Fruit fly (Drosophila melanogaster) whole organism, embryonic: ENCODE data around the gene Pxd.

ENCODE experiments used
- BEAF-32 ChIP-seq: fragments of 200-800 bp; sonication (Bioruptor generic); optimal IDR thresholded peaks from 3 replicates; lab custom pipeline; 2017; ENCODE audit warnings: missing biosample characterization, missing genetic modification characterization, mild to moderate bottlenecking, moderate library complexity, missing genetic modification reagents
- Bgb ChIP-seq: fragments of 200-800 bp; sonication (Bioruptor generic); IDR thresholded peaks from 2 replicates; pipeline ENCODE4 v1.3.6; 2022; ENCODE audit warnings: missing biosample characterization, missing genetic modification characterization; ENCODE audit not compliant: partially characterized antibody
- Bteb2 ChIP-seq: fragments of 200-800 bp; sonication (Bioruptor generic); optimal IDR thresholded peaks from 2 replicates; lab custom pipeline; 2016; ENCODE audit warnings: missing biosample characterization, missing genetic modification characterization
- CG10654 ChIP-seq: fragments of 200-800 bp; sonication (Bioruptor generic); optimal IDR thresholded peaks from 2 replicates; lab custom pipeline; 2016; ENCODE audit warnings: missing biosample characterization, missing genetic modification characterization
- CG11085 ChIP-seq: fragments of 200-800 bp; sonication (Bioruptor generic); IDR thresholded peaks from 2 replicates; pipeline ENCODE4 v1.3.6; 2022; ENCODE audit warnings: missing biosample characterization, missing genetic modification characterization
- CG13775 ChIP-seq: fragments of 200-800 bp; sonication (Bioruptor generic); optimal IDR thresholded peaks from 3 replicates; lab custom pipeline; 2017; ENCODE audit warnings: missing biosample characterization, mild to moderate bottlenecking, missing genetic modification characterization
- CG1602 ChIP-seq: fragments of 200-800 bp; sonication (Bioruptor generic); optimal IDR thresholded peaks from 3 replicates; lab custom pipeline; 2016; ENCODE audit warnings: missing biosample characterization, missing genetic modification characterization
- CG16779 ChIP-seq: fragments of 200-800 bp; sonication (Bioruptor generic); IDR thresholded peaks from 2 replicates; pipeline ENCODE4 v1.3.6; 2022; ENCODE audit warnings: missing biosample characterization, missing genetic modification characterization
- CG17328 ChIP-seq: fragments of 200-800 bp; sonication (Bioruptor generic); IDR thresholded peaks from 2 replicates; pipeline ENCODE4 v1.3.6; 2022; ENCODE audit warnings: missing biosample characterization, missing genetic modification characterization
- CG17612 ChIP-seq: fragments of 200-800 bp; sonication (Bioruptor generic); IDR thresholded peaks from 2 replicates; pipeline ENCODE4 v1.3.6; 2022; ENCODE audit warnings: missing biosample characterization, missing genetic modification characterization
- CG18476 ChIP-seq: fragments of 200-800 bp; sonication (Bioruptor generic); optimal IDR thresholded peaks from 2 replicates; lab custom pipeline; 2016; ENCODE audit warnings: missing biosample characterization, mild to moderate bottlenecking, missing genetic modification characterization
- CG2202 ChIP-seq: fragments of 200-800 bp; sonication (Bioruptor generic); optimal IDR thresholded peaks from 2 replicates; lab custom pipeline; 2018; ENCODE audit warnings: missing biosample characterization, mild to moderate bottlenecking, missing genetic modification characterization
- CG2889 ChIP-seq: fragments of 200-800 bp; sonication (Bioruptor generic); IDR thresholded peaks from 3 replicates; pipeline ENCODE4 v1.3.6; 2022; ENCODE audit warnings: missing biosample characterization, missing genetic modification characterization
- CG31224 ChIP-seq: fragments of 200-800 bp; sonication (Bioruptor generic); IDR thresholded peaks from 2 replicates; pipeline ENCODE4 v1.3.6; 2022; ENCODE audit warnings: missing biosample characterization, missing genetic modification characterization
- CG31441 ChIP-seq: fragments of 200-800 bp; sonication (Bioruptor generic); IDR thresholded peaks from 2 replicates; pipeline ENCODE4 v1.3.6; 2022; ENCODE audit warnings: missing biosample characterization, missing genetic modification characterization
- CG32772 ChIP-seq: fragments of 200-800 bp; sonication (Bioruptor generic); IDR thresholded peaks from 2 replicates; pipeline ENCODE4 v1.3.6; 2022; ENCODE audit warnings: missing biosample characterization, missing genetic modification characterization
- CG4820 ChIP-seq: fragments of 200-800 bp; sonication (Bioruptor generic); optimal IDR thresholded peaks from 3 replicates; lab custom pipeline; 2016; ENCODE audit warnings: missing biosample characterization, missing genetic modification characterization
- CG7963 ChIP-seq: fragments of 200-800 bp; sonication (Bioruptor generic); IDR thresholded peaks from 3 replicates; pipeline ENCODE4 v1.3.6; 2022; ENCODE audit warnings: missing biosample characterization, missing genetic modification characterization; ENCODE audit not compliant: partially characterized antibody
- CG8290 ChIP-seq, 3 experiments: fragments of 200-800 bp; sonication (Bioruptor generic); optimal IDR thresholded peaks; 2 replicates each; lab custom pipeline; 2016 to 2019; ENCODE audit warnings: missing biosample characterization in 3 of 3, missing genetic modification characterization in 3 of 3, mild to moderate bottlenecking in 2 of 3, moderate library complexity in 1 of 3
- CG8924 ChIP-seq: fragments of 200-800 bp; optimal IDR thresholded peaks from 3 replicates; lab custom pipeline; 2019; ENCODE audit warnings: missing biosample characterization, mild to moderate bottlenecking, missing genetic modification characterization, moderate library complexity
- CG8944 ChIP-seq: fragments of 200-800 bp; sonication (Bioruptor generic); optimal IDR thresholded peaks from 3 replicates; lab custom pipeline; 2016; ENCODE audit warnings: missing biosample characterization, missing genetic modification characterization
- CG9215 ChIP-seq: fragments of 200-800 bp; sonication (Bioruptor generic); IDR thresholded peaks from 2 replicates; pipeline ENCODE4 v1.3.6; 2022; ENCODE audit warnings: missing biosample characterization, missing genetic modification characterization
- Dek ChIP-seq: fragments of 200-800 bp; sonication (Bioruptor generic); optimal IDR thresholded peaks from 3 replicates; lab custom pipeline; 2019; ENCODE audit warnings: missing biosample characterization, mild to moderate bottlenecking, missing genetic modification characterization, moderate library complexity
- Hey ChIP-seq: fragments of 200-800 bp; sonication (Bioruptor generic); optimal IDR thresholded peaks from 3 replicates; lab custom pipeline; 2018; ENCODE audit warnings: missing biosample characterization, mild to moderate bottlenecking, missing genetic modification characterization
- Max ChIP-seq: fragments of 200-800 bp; sonication (Bioruptor generic); optimal IDR thresholded peaks from 2 replicates; lab custom pipeline; 2016; ENCODE audit warnings: missing biosample characterization, mild to moderate bottlenecking, missing genetic modification characterization
- NFAT ChIP-seq: fragments of 200-800 bp; sonication (Bioruptor generic); IDR thresholded peaks from 2 replicates; pipeline ENCODE4 v1.3.6; 2022; ENCODE audit warnings: missing biosample characterization, missing genetic modification characterization
- Opbp ChIP-seq: fragments of 200-800 bp; sonication (Bioruptor generic); IDR thresholded peaks from 3 replicates; pipeline ENCODE4 v1.3.6; 2022; ENCODE audit warnings: missing biosample characterization, missing genetic modification characterization; ENCODE audit not compliant: partially characterized antibody
- Ptx1 ChIP-seq: fragments of 200-800 bp; sonication (Bioruptor generic); IDR thresholded peaks from 2 replicates; pipeline ENCODE4 v1.3.6; 2022; ENCODE audit warnings: missing biosample characterization, missing genetic modification characterization
- btn ChIP-seq: fragments of 200-800 bp; sonication (Bioruptor generic); optimal IDR thresholded peaks from 2 replicates; lab custom pipeline; 2016; ENCODE audit warnings: missing biosample characterization, missing genetic modification characterization
- dan ChIP-seq: fragments of 200-800 bp; sonication (Bioruptor generic); IDR thresholded peaks from 2 replicates; pipeline ENCODE4 v1.3.6; 2022; ENCODE audit warnings: missing biosample characterization, missing genetic modification characterization
- danr ChIP-seq: fragments of 200-800 bp; sonication (Bioruptor generic); IDR thresholded peaks from 2 replicates; pipeline ENCODE4 v1.3.6; 2022; ENCODE audit warnings: missing biosample characterization, missing genetic modification characterization
- dati ChIP-seq: fragments of 200-800 bp; sonication (Bioruptor generic); IDR thresholded peaks from 2 replicates; pipeline ENCODE4 v1.3.6; 2022; ENCODE audit warnings: missing biosample characterization, missing genetic modification characterization
- ewg ChIP-seq: fragments of 200-800 bp; sonication (Bioruptor generic); optimal IDR thresholded peaks from 3 replicates; lab custom pipeline; 2017; ENCODE audit warnings: mild to moderate bottlenecking, missing biosample characterization, missing genetic modification reagents, missing genetic modification characterization
- gem ChIP-seq: fragments of 200-800 bp; sonication (Bioruptor generic); optimal IDR thresholded peaks from 2 replicates; lab custom pipeline; 2019; ENCODE audit warnings: missing biosample characterization, mild to moderate bottlenecking, missing genetic modification characterization, moderate library complexity
- gt ChIP-seq: fragments of 200-800 bp; sonication (Bioruptor generic); IDR thresholded peaks from 2 replicates; pipeline ENCODE4 v1.3.6; 2022; ENCODE audit warnings: missing biosample characterization, missing genetic modification characterization
- inv ChIP-seq: fragments of 200-800 bp; sonication (Bioruptor generic); IDR thresholded peaks from 2 replicates; pipeline ENCODE4 v1.3.6; 2022; ENCODE audit warnings: missing biosample characterization, missing genetic modification characterization; ENCODE audit not compliant: partially characterized antibody
- jing ChIP-seq: fragments of 200-800 bp; sonication (Bioruptor generic); optimal IDR thresholded peaks from 2 replicates; lab custom pipeline; 2018; ENCODE audit warnings: missing biosample characterization, mild to moderate bottlenecking, missing genetic modification characterization
- knrl ChIP-seq: fragments of 200-800 bp; sonication (Bioruptor generic); IDR thresholded peaks from 3 replicates; pipeline ENCODE4 v1.3.6; 2022; ENCODE audit warnings: missing biosample characterization, missing genetic modification characterization; ENCODE audit not compliant: partially characterized antibody
- lov ChIP-seq, 2 experiments: fragments of 200-800 bp in 1 of 2; fragments of >200 bp in 1 of 2; sonication (Bioruptor generic) in 1 of 2; IDR thresholded peaks in 1 of 2; optimal IDR thresholded peaks in 1 of 2; 2 replicates in 1 of 2; 3 replicates in 1 of 2; pipeline versions ENCODE4 v1.3.6 to Lab custom; 2017 to 2022; ENCODE audit warnings: missing biosample characterization in 1 of 2, missing genetic modification characterization in 1 of 2
- mam ChIP-seq: fragments of 200-800 bp; sonication (Bioruptor generic); optimal IDR thresholded peaks from 3 replicates; lab custom pipeline; 2016; ENCODE audit warnings: missing biosample characterization, missing genetic modification characterization
- mld ChIP-seq: fragments of 200-800 bp; sonication (Bioruptor generic); IDR thresholded peaks from 3 replicates; pipeline ENCODE4 v1.3.6; 2022; ENCODE audit warnings: missing biosample characterization, missing genetic modification characterization; ENCODE audit not compliant: partially characterized antibody
- psq ChIP-seq: fragments of 200-800 bp; sonication (Bioruptor generic); optimal IDR thresholded peaks from 2 replicates; lab custom pipeline; 2017; ENCODE audit warnings: missing biosample characterization, missing genetic modification characterization
- pum ChIP-seq: fragments of 200-800 bp; sonication (Bioruptor generic); optimal IDR thresholded peaks from 2 replicates; lab custom pipeline; 2016; ENCODE audit warnings: missing biosample characterization, missing genetic modification characterization
- ssp ChIP-seq: fragments of 200-800 bp; sonication (Bioruptor generic); IDR thresholded peaks from 2 replicates; pipeline ENCODE4 v1.3.6; 2022; ENCODE audit warnings: missing biosample characterization, missing genetic modification characterization
- sug ChIP-seq: fragments of 200-800 bp; optimal IDR thresholded peaks from 2 replicates; lab custom pipeline; 2019; ENCODE audit warnings: missing biosample characterization, mild to moderate bottlenecking, missing genetic modification characterization, moderate library complexity
- tin ChIP-seq: fragments of 200-800 bp; sonication (Bioruptor generic); optimal IDR thresholded peaks from 3 replicates; lab custom pipeline; 2016; ENCODE audit warnings: missing biosample characterization, missing genetic modification characterization
- tio ChIP-seq: fragments of 200-800 bp; sonication (Bioruptor generic); optimal IDR thresholded peaks from 2 replicates; lab custom pipeline; 2017; ENCODE audit warnings: missing biosample characterization, missing genetic modification characterization, inconsistent platforms
- tup ChIP-seq: fragments of 200-800 bp; sonication (Bioruptor generic); optimal IDR thresholded peaks from 2 replicates; lab custom pipeline; 2016; ENCODE audit warnings: missing biosample characterization, mild to moderate bottlenecking, missing genetic modification characterization, moderate library complexity
- unpg ChIP-seq: fragments of 200-800 bp; sonication (Bioruptor generic); optimal IDR thresholded peaks from 3 replicates; lab custom pipeline; 2018; ENCODE audit warnings: missing biosample characterization, mild to moderate bottlenecking, missing genetic modification characterization, moderate library complexity
- vvl ChIP-seq: fragments of 200-800 bp; sonication (Bioruptor generic); IDR thresholded peaks from 2 replicates; pipeline ENCODE4 v1.3.6; 2022; ENCODE audit warnings: missing biosample characterization, missing genetic modification characterization
- wor ChIP-seq: fragments of 200-800 bp; sonication (Bioruptor generic); IDR thresholded peaks from 2 replicates; pipeline ENCODE4 v1.3.6; 2022; ENCODE audit warnings: missing biosample characterization, missing genetic modification characterization

Gene Pxd

dm6 chr3R:17020956-17021355, 6.6 kb downstream of the Pxd start, which contains the start of gene Adsl (continued):
- TF ChIP-seq CG7963 (GFP tag; lab: Robert Waterston, UW): no peak
- peak; percentile 73 for TF ChIP-seq CG17328
- TF ChIP-seq CG8924 (tag; lab: Kevin White, UChicago): peak; percentile 41
- no peak for TF ChIP-seq CG16779 (GFP tag; lab: Robert Waterston, UW)
- TF ChIP-seq CG1602 (GFP tag; lab: Kevin White, UChicago): no peak
- TF ChIP-seq Dek (tag; lab: Kevin White, UChicago): no peak
- TF ChIP-seq inv (GFP tag; lab: Robert Waterston, UW): no peak
- TF ChIP-seq CG31224: no peak
- no peak for TF ChIP-seq mld (GFP tag; lab: Robert Waterston, UW)
- TF ChIP-seq CG18476 (GFP tag; lab: Kevin White, UChicago): no peak
- peak; percentile 26 for TF ChIP-seq CG10654 (GFP tag; lab: Kevin White, UChicago)
- TF ChIP-seq Max (GFP tag; lab: Kevin White, UChicago): peak; percentile 86
- TF ChIP-seq mam (GFP tag; lab: Kevin White, UChicago): no peak
- TF ChIP-seq lov (optimal IDR thresholded peaks at IDR 0.05; lab: Kevin White, UChicago): no peak
- peak; percentile 77; the same call in 2 of the 3 replicates for TF ChIP-seq lov (GFP tag; IDR thresholded peaks at IDR 0.05; lab: Robert Waterston, UW)
- peak; percentile 48 for TF ChIP-seq ewg (GFP tag; lab: Kevin White, UChicago)
- peak; percentile 84 for TF ChIP-seq vvl
- no peak for TF ChIP-seq tup (GFP tag; lab: Kevin White, UChicago)
- TF ChIP-seq pum (GFP tag; lab: Kevin White, UChicago): no peak
- TF ChIP-seq CG11085 (GFP tag; lab: Robert Waterston, UW): no peak
- TF ChIP-seq danr (GFP tag; lab: Robert Waterston, UW): no peak
- no peak for TF ChIP-seq tio
- TF ChIP-seq CG31441 (GFP tag; lab: Robert Waterston, UW): peak; percentile 84; the same call in 1 of the 2 replicates
- peak; percentile 29; the same call in 1 of the 3 replicates for TF ChIP-seq knrl
- no peak for TF ChIP-seq gt (GFP tag; lab: Robert Waterston, UW)
- TF ChIP-seq tin (GFP tag; lab: Kevin White, UChicago): peak; percentile 24
- peak; percentile 49; the same call in 1 of the 2 replicates for TF ChIP-seq Bgb (GFP tag; lab: Robert Waterston, UW)
- peak; percentile 37 for TF ChIP-seq CG4820 (GFP tag; lab: Kevin White, UChicago)
- no peak for TF ChIP-seq btn (GFP tag; lab: Kevin White, UChicago)
- TF ChIP-seq CG32772: no peak
- TF ChIP-seq wor (GFP tag; lab: Robert Waterston, UW): no peak
- TF ChIP-seq Hey: peak; percentile 14
- TF ChIP-seq Bteb2 (GFP tag; lab: Kevin White, UChicago): no peak
- TF ChIP-seq dati (GFP tag; lab: Robert Waterston, UW): no peak
- no peak for TF ChIP-seq unpg (GFP tag; lab: Kevin White, UChicago)
- TF ChIP-seq sug (tag; lab: Kevin White, UChicago): no peak
- TF ChIP-seq CG2889 (GFP tag; lab: Robert Waterston, UW): no peak
- TF ChIP-seq CG13775: peak; percentile 81
- TF ChIP-seq NFAT (GFP tag; lab: Robert Waterston, UW): peak; percentile 8; the same call in 1 of the 2 replicates
- TF ChIP-seq CG17612 (GFP tag; lab: Robert Waterston, UW): no peak
- TF ChIP-seq CG8290 (GFP tag; optimal IDR thresholded peaks at IDR 0.05; lab: Kevin White, UChicago): no peak
- peak in 1 of 2 experiments; percentile 3 for TF ChIP-seq CG8290 (tag; optimal IDR thresholded peaks at IDR 0.05; lab: Kevin White, UChicago)
- no peak for TF ChIP-seq gem (tag; lab: Kevin White, UChicago)
- TF ChIP-seq psq (GFP tag; lab: Kevin White, UChicago): no peak
- TF ChIP-seq Opbp (GFP tag; lab: Robert Waterston, UW): no peak
- no peak for TF ChIP-seq dan
- TF ChIP-seq CG9215 (GFP tag; lab: Robert Waterston, UW): no peak
- TF ChIP-seq jing (GFP tag; lab: Kevin White, UChicago): no peak
- TF ChIP-seq CG8944 (GFP tag; lab: Kevin White, UChicago): no peak
- no peak for TF ChIP-seq ssp (GFP tag; lab: Robert Waterston, UW)
- TF ChIP-seq BEAF-32: peak; percentile 57
- TF ChIP-seq CG2202: peak; percentile 74
- no peak for TF ChIP-seq Ptx1
